Fruit fly (Drosophila melanogaster) whole organism, adult: ENCODE results near the gene ihog.
A peak's percentile ranks its signal among the peaks of the same experiment; 100 is the strongest.

Experiments
- CG11617 ChIP-seq: fragments of 200-800 bp; sonication (Bioruptor generic); optimal IDR thresholded peaks from 2 replicates; lab custom pipeline; 2017; ENCODE audit warnings: mild to moderate bottlenecking, missing biosample characterization, missing genetic modification reagents, missing genetic modification characterization
- CG12768 ChIP-seq: fragments of 200-800 bp; sonication (Bioruptor generic); optimal IDR thresholded peaks from 2 replicates; lab custom pipeline; 2017; ENCODE audit warnings: missing biosample characterization, missing genetic modification characterization, mild to moderate bottlenecking, moderate library complexity, missing genetic modification reagents
- CG14711 ChIP-seq: fragments of 200-800 bp; sonication (Bioruptor generic); optimal IDR thresholded peaks from 2 replicates; lab custom pipeline; 2018; ENCODE audit warnings: missing biosample characterization, mild to moderate bottlenecking, missing genetic modification characterization, moderate library complexity
- CG1620 ChIP-seq: fragments of 200-800 bp; sonication (Bioruptor generic); optimal IDR thresholded peaks from 2 replicates; lab custom pipeline; 2016; ENCODE audit warnings: missing biosample characterization, missing genetic modification characterization
- CG33017 ChIP-seq: fragments of 200-800 bp; sonication (Bioruptor generic); optimal IDR thresholded peaks from 2 replicates; lab custom pipeline; 2018; ENCODE audit warnings: missing biosample characterization, mild to moderate bottlenecking, missing genetic modification characterization, moderate library complexity
- CG5204 ChIP-seq: fragments of 200-800 bp; sonication (Bioruptor generic); optimal IDR thresholded peaks from 2 replicates; lab custom pipeline; 2016; ENCODE audit warnings: missing biosample characterization, missing genetic modification characterization
- CG7045 ChIP-seq: fragments of 200-800 bp; sonication (Bioruptor generic); optimal IDR thresholded peaks from 2 replicates; lab custom pipeline; 2017; ENCODE audit warnings: missing biosample characterization, mild to moderate bottlenecking, missing genetic modification characterization
- CG7101 ChIP-seq: fragments of 200-800 bp; sonication (Bioruptor generic); optimal IDR thresholded peaks from 2 replicates; lab custom pipeline; 2018; ENCODE audit warnings: missing biosample characterization, mild to moderate bottlenecking, missing genetic modification characterization, moderate library complexity
- Clk ChIP-seq: fragments of 200-800 bp; sonication (Bioruptor generic); optimal IDR thresholded peaks from 2 replicates; lab custom pipeline; 2017; ENCODE audit warnings: missing biosample characterization, missing genetic modification characterization
- Crg-1 ChIP-seq: fragments of 200-800 bp; sonication (Bioruptor generic); optimal IDR thresholded peaks from 2 replicates; lab custom pipeline; 2016; ENCODE audit warnings: missing biosample characterization, missing genetic modification characterization
- Hr96 ChIP-seq: fragments of 200-800 bp; sonication (Bioruptor generic); optimal IDR thresholded peaks from 2 replicates; lab custom pipeline; 2016; ENCODE audit warnings: missing biosample characterization, missing genetic modification characterization
- Mnt ChIP-seq: fragments of 200-800 bp; sonication (Bioruptor generic); optimal IDR thresholded peaks from 2 replicates; lab custom pipeline; 2016; ENCODE audit warnings: missing biosample characterization, mild to moderate bottlenecking, missing genetic modification characterization
- bab1 ChIP-seq: fragments of 200-800 bp; sonication (Bioruptor generic); optimal IDR thresholded peaks from 3 replicates; lab custom pipeline; 2019; ENCODE audit warnings: missing biosample characterization, mild to moderate bottlenecking, missing genetic modification characterization, moderate library complexity
- cic ChIP-seq: fragments of 200-800 bp; sonication (Bioruptor generic); optimal IDR thresholded peaks from 2 replicates; lab custom pipeline; 2017; ENCODE audit warnings: missing biosample characterization, mild to moderate bottlenecking, missing genetic modification characterization, moderate library complexity
- cnc ChIP-seq, 2 experiments: fragments of >200 bp; optimal IDR thresholded peaks; 2 replicates each; lab custom pipeline; 2017
- kay ChIP-seq: fragments of 200-800 bp; sonication (Bioruptor generic); peaks from one replicate; lab custom pipeline; 2016; ENCODE audit warnings: missing biosample characterization, missing genetic modification characterization, borderline replicate concordance
- ovo ChIP-seq: fragments of 200-800 bp; sonication (Bioruptor generic); optimal IDR thresholded peaks from 2 replicates; lab custom pipeline; 2016; ENCODE audit warnings: missing biosample characterization, missing genetic modification characterization
- pad ChIP-seq: fragments of 200-800 bp; sonication (Bioruptor generic); optimal IDR thresholded peaks from 3 replicates; lab custom pipeline; 2017; ENCODE audit warnings: missing biosample characterization, missing genetic modification characterization, mild to moderate bottlenecking, moderate library complexity, missing genetic modification reagents
- tj ChIP-seq: fragments of 200-800 bp; sonication (Bioruptor generic); optimal IDR thresholded peaks from 3 replicates; lab custom pipeline; 2017; ENCODE audit warnings: missing biosample characterization, mild to moderate bottlenecking, missing genetic modification characterization, moderate library complexity
- toe ChIP-seq: fragments of 200-800 bp; sonication (Bioruptor generic); optimal IDR thresholded peaks from 2 replicates; lab custom pipeline; 2016; ENCODE audit warnings: missing biosample characterization, missing genetic modification characterization

ihog gene

DNA sequence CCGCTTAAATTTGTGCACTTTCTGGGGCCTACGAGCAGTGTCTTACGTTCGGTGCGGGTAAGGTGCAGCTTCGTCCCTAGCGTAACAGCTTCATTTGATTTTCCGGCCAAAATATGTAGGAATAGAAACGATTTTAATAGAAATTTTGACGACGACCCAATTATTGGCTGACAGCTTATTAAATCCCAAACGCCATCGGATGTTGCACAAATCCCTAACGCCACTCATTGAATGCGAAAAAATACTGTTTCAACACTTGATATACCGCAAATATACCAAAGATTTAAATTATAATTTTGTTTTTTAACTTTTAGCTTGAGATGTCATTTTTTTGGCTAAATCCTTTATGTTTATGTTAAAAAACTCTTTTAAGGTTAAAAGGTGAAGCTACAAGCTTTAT is 3.5 kb downstream of the ihog start, which contains the start of gene Fgop2:
TSS of gene Fgop2 (minus strand) at position 202 of the 400 bp plus-strand sequence.
- TF ChIP-seq CG1620 (GFP tag; lab: Kevin White, UChicago): no peak
- TF ChIP-seq Hr96: no peak
- no peak for TF ChIP-seq tj
- no peak for TF ChIP-seq CG11617 (GFP tag; lab: Kevin White, UChicago)
- peak; percentile 31 for TF ChIP-seq bab1 (GFP tag; lab: Kevin White, UChicago)

DNA sequence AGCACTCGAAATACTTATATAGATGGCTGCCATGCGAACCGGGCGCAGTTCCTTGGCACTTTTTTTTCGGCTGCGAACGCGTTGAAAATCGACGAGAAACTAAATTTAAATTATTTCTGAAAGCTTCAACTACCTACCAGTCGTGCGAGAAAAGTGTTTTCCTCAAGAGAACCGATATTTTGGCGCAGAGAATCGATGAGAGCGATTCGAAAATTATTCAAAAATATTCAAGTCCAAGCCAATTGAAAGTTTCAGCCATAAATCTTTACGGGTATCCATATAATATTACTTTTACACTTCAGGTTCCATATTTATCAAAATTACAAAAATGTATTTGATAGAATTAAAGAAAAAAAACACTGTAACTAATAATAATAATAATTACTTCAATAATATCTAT is 5.9 kb downstream of the ihog start, which contains the start of gene CG18304:
TSS of gene CG18304 (minus strand) at position 101 of the 400 bp plus-strand sequence.
- TF ChIP-seq bab1 (GFP tag; lab: Kevin White, UChicago) (no peak), Clk (no peak), toe (GFP tag; lab: Kevin White, UChicago) (no peak), Hr96 (no peak), CG14711 (no peak), tj (no peak), CG1620 (GFP tag; lab: Kevin White, UChicago) (no peak), CG7045 (GFP tag; lab: Kevin White, UChicago) (no peak)

DNA sequence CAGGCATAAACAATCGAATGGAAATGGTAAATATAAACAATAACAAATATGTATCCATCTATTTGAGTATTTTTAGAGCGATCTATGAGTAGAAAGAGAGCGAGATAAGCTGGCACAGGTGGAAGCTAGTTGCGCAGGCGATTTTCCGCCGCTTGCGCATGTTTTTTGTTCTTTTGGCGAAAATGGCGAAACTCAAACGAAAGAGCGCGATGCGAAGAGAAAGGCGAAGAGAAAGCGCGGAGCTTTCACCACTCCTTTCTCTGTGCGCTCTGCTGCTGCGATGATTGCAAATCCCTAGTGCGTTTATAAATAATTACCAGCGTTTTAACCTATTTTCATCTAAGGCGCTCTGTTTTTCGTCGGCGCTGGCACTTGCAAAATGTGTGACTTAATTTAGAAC is 6.9 kb downstream of the ihog start:
- peak; percentile 57 for TF ChIP-seq CG11617 (GFP tag; lab: Kevin White, UChicago)
- no peak for TF ChIP-seq Clk

DNA sequence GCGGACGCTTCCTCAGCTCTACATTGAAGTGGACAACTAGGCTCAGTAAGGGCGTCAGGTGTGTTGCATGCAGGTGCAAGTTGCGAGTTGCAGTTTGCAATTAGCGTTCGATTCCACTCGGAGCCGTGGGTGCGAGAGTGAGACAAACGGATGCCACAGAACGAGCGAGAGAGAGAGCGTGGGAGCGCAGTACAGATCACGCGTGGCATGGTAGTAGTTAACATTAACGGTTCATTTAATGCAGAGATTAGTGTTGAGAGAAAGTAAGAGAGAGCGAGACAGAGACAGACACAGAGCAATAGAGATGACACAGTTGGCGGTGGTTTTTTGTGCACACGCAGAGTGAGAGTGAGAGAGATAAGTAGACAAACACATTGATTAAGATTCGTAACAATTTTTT is 8.9 kb downstream of the ihog start:
- TF ChIP-seq cic (GFP tag; lab: Kevin White, UChicago): no peak
- TF ChIP-seq tj: no peak
- TF ChIP-seq CG14711: no peak
- no peak for TF ChIP-seq CG33017 (tag; lab: Kevin White, UChicago)

DNA sequence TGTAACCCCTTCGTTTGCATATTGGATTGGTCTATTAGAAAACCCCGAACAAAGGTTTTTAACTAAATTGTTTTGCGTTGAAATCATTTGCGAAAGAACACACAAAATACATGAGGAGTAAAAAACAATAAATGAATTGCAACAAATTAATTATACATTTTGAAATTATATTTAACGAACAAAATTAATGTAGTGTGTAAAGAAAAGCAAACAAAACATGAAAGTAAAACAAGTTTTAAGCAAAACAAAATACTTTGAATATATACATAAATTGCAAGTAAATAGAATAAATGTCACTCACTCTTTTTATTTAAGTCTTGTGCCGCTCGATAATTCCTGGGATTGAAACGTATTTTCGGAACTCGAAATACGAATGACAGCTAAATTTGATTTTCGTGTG is 16.8 kb downstream of the ihog start, which contains the start of gene CG43232:
TSS of gene CG43232 (plus strand) at position 301 of the 400 bp plus-strand sequence.
- TF ChIP-seq CG33017 (tag; lab: Kevin White, UChicago) (no peak), tj (no peak), Crg-1 (GFP tag; lab: Kevin White, UChicago) (no peak), CG11617 (GFP tag; lab: Kevin White, UChicago) (no peak), Clk (no peak), kay (GFP tag; lab: Kevin White, UChicago) (peak; percentile 78)

DNA sequence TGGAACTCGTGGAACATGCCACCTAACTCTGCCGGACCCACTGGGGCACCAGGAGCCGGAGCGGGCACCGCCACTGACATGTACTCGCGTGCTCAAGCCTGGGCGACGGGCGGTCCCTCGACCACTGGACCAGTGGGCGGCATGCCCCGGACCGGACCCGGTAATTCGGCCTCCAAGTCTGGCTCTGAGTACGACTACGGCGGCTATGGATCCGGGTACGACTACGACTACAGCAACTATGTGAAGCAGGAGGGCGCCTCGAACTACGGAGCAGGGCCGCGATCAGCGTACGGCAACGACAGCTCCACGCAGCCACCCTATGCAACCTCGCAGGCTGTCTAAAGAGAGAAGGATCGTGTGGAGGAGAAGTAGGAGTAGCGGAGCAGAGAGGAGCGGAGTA is 23.5 kb downstream of the ihog start:
- no peak for TF ChIP-seq kay (GFP tag; lab: Kevin White, UChicago)
- no peak for TF ChIP-seq pad (GFP tag; lab: Kevin White, UChicago)
- no peak for TF ChIP-seq toe (GFP tag; lab: Kevin White, UChicago)
- no peak for TF ChIP-seq CG12768
- no peak for TF ChIP-seq cnc (optimal IDR thresholded peaks at IDR 0.05; lab: Kevin White, UChicago)
- no peak for TF ChIP-seq Mnt (GFP tag; lab: Kevin White, UChicago)
- TF ChIP-seq ovo (GFP tag; lab: Kevin White, UChicago): no peak
- TF ChIP-seq Clk: no peak
- TF ChIP-seq CG7045 (GFP tag; lab: Kevin White, UChicago): no peak
- no peak for TF ChIP-seq CG7101 (tag; lab: Kevin White, UChicago)
- no peak for TF ChIP-seq bab1 (GFP tag; lab: Kevin White, UChicago)
- TF ChIP-seq Crg-1 (GFP tag; lab: Kevin White, UChicago): no peak
- TF ChIP-seq CG14711: no peak
- TF ChIP-seq tj: no peak
- TF ChIP-seq CG33017 (tag; lab: Kevin White, UChicago): no peak
- no peak for TF ChIP-seq CG5204
- no peak for TF ChIP-seq CG11617 (GFP tag; lab: Kevin White, UChicago)

DNA sequence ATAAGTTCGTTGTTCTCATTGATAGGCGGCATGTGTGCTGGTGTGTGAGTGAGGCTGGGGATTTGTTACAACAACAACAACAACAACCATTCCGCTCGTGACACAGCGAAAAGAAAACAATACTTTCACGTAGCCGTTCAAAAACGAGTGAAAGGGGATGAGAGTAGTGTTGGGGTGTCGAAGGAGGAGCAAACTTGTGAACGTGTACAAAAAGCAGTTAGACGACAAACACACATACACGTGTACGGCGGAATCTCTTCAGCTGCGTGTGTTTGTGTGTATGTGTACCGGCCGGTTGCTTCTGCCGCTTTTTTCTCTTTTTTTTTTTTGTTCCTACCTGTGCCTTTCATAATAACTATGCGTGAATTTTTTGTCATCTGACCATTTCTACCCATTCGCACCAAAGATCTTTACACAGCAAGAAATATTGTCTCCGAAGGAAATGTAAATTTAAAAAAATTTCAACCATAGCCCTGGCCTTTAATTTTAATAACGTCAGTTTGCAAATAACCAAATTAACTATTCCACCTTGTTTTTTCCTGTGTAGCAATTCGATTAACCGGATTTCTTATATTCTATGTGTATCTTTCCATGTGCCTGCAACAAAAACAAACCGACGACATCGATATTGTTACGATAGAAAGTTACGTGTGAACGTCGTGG is 26.4 kb downstream of the ihog start:
- TF ChIP-seq ovo (GFP tag; lab: Kevin White, UChicago): no peak
- peak; percentile 47 for TF ChIP-seq Mnt (GFP tag; lab: Kevin White, UChicago)
- TF ChIP-seq toe (GFP tag; lab: Kevin White, UChicago): no peak
- TF ChIP-seq cic (GFP tag; lab: Kevin White, UChicago): peak; percentile 84
- no peak for TF ChIP-seq CG7045 (GFP tag; lab: Kevin White, UChicago)
- TF ChIP-seq bab1 (GFP tag; lab: Kevin White, UChicago): no peak
- TF ChIP-seq pad (GFP tag; lab: Kevin White, UChicago): peak; percentile 53
- no peak for TF ChIP-seq CG1620 (GFP tag; lab: Kevin White, UChicago)
- TF ChIP-seq kay (GFP tag; lab: Kevin White, UChicago): no peak
- TF ChIP-seq tj: no peak
- no peak for TF ChIP-seq CG12768
- TF ChIP-seq CG11617 (GFP tag; lab: Kevin White, UChicago): no peak
- TF ChIP-seq CG5204: no peak
- TF ChIP-seq CG7101 (tag; lab: Kevin White, UChicago): peak; percentile 7
- TF ChIP-seq CG14711: no peak
- TF ChIP-seq Clk: no peak
- TF ChIP-seq Hr96: no peak
- no peak for TF ChIP-seq CG33017 (tag; lab: Kevin White, UChicago)
- TF ChIP-seq Crg-1 (GFP tag; lab: Kevin White, UChicago): no peak
- peak; percentile 75 to 85 for TF ChIP-seq cnc (optimal IDR thresholded peaks at IDR 0.05; lab: Kevin White, UChicago)
